Worm (Caenorhabditis elegans): ENCODE data around the gene flr-4.

DNA sequence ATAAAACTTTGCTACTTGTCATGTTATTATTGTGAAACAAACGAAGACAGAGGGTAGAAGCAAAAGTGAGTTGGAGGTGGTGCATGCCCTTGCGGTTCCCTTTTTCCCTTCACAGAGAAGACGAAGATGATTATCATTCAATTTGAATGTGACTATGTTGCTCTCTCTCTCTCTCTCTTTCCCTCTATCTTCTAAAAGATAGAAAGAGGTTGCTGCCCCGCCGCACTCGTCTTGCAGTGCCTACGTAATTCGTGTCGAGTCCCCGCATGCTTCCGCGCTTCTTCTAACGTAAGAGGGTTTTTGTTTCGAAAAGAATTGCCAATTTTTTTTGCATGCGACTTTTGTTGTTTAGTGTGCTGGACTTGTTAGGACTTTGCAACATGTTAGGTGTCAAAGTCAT is 39.0 kb downstream of the flr-4 start:
- no peak for TF ChIP-seq elt-2 (tag; optimal IDR thresholded peaks at IDR 0.05)
- no peak for TF ChIP-seq C04F5.9 (tag; optimal IDR thresholded peaks at IDR 0.05)
- no peak for TF ChIP-seq sptf-1 (tag; optimal IDR thresholded peaks at IDR 0.05)
- TF ChIP-seq lsy-2 (tag; optimal IDR thresholded peaks at IDR 0.05): no peak
- TF ChIP-seq nhr-19 (GFP tag; conservative IDR thresholded peaks at IDR 0.05): no peak
- TF ChIP-seq unc-130 (tag; optimal IDR thresholded peaks at IDR 0.05): no peak
- no peak for TF ChIP-seq nhr-85 (tag)

Measured in whole organism, L1 larva.